Worm (Caenorhabditis elegans) whole organism, L3 larva: ENCODE data around the gene suf-1.

Experiments
- ZK546.5 ChIP-seq: sonication (generic microtip); optimal IDR thresholded peaks from 2 replicates; lab custom pipeline; 2017; ENCODE audit warnings: missing biosample characterization, missing genetic modification characterization
- ama-1 ChIP-seq: fragments of 150-350 bp; optimal IDR thresholded peaks from 2 replicates; lab custom pipeline; 2018
- ceh-16 ChIP-seq: sonication (generic microtip); optimal IDR thresholded peaks from 2 replicates; lab custom pipeline; 2017; ENCODE audit warnings: missing biosample characterization, missing genetic modification characterization
- daf-12 ChIP-seq: fragments of 150-350 bp; optimal IDR thresholded peaks from 2 replicates; lab custom pipeline; 2014; ENCODE audit warnings: missing biosample characterization, missing genetic modification reagents, missing genetic modification characterization
- egl-27 ChIP-seq: sonication (generic microtip); optimal IDR thresholded peaks from 4 replicates; lab custom pipeline; 2017; ENCODE audit warnings: missing biosample characterization, missing genetic modification reagents, missing genetic modification characterization
- egl-5 ChIP-seq: fragments of 150-350 bp; optimal IDR thresholded peaks from 2 replicates; lab custom pipeline; 2017; ENCODE audit warnings: missing biosample characterization, missing genetic modification reagents, missing genetic modification characterization, inconsistent platforms
- elt-2 ChIP-seq: sonication (generic microtip); optimal IDR thresholded peaks from 2 replicates; lab custom pipeline; 2016; ENCODE audit warnings: missing genetic modification reagents, mild to moderate bottlenecking, missing genetic modification characterization, missing compliant biosample characterization
- eor-1 ChIP-seq, 2 experiments: fragments of 150-350 bp; optimal IDR thresholded peaks; 2 replicates each; lab custom pipeline; 2014 to 2018; ENCODE audit warnings: missing biosample characterization in 2 of 2, missing genetic modification characterization in 2 of 2
- fkh-10 ChIP-seq: sonication (generic microtip); optimal IDR thresholded peaks from 2 replicates; lab custom pipeline; 2017; ENCODE audit warnings: missing biosample characterization, missing genetic modification reagents, missing genetic modification characterization
- jun-1 ChIP-seq: fragments of 150-350 bp; optimal IDR thresholded peaks from 2 replicates; lab custom pipeline; 2014; ENCODE audit warnings: missing biosample characterization, missing genetic modification reagents, missing genetic modification characterization
- lin-15B ChIP-seq: fragments of 150-350 bp; optimal IDR thresholded peaks from 2 replicates; lab custom pipeline; 2014; ENCODE audit warnings: missing biosample characterization, missing genetic modification characterization
- lin-39 ChIP-seq: fragments of 150-350 bp; optimal IDR thresholded peaks from 2 replicates; lab custom pipeline; 2018; ENCODE audit warnings: missing biosample characterization, missing genetic modification reagents, missing genetic modification characterization
- mml-1 ChIP-seq: fragments of 150-350 bp; sonication (generic microtip); optimal IDR thresholded peaks from 3 replicates; lab custom pipeline; 2014; ENCODE audit warnings: missing biosample characterization, missing genetic modification characterization
- nfya-1 ChIP-seq: sonication (generic microtip); optimal IDR thresholded peaks from 2 replicates; lab custom pipeline; 2017; ENCODE audit warnings: missing genetic modification characterization, mild to moderate bottlenecking, missing compliant biosample characterization, antibody characterized with exemption, moderate library complexity; ENCODE audit not compliant: insufficient read depth
- nhr-11 ChIP-seq: fragments of 150-350 bp; optimal IDR thresholded peaks from 2 replicates; lab custom pipeline; 2014; ENCODE audit warnings: missing biosample characterization, missing genetic modification characterization
- nhr-12 ChIP-seq: fragments of 150-350 bp; optimal IDR thresholded peaks from 2 replicates; lab custom pipeline; 2014; ENCODE audit warnings: missing biosample characterization, missing genetic modification characterization
- nhr-23 ChIP-seq: fragments of 150-350 bp; optimal IDR thresholded peaks from 2 replicates; lab custom pipeline; 2014; ENCODE audit warnings: missing biosample characterization, missing genetic modification reagents, missing genetic modification characterization
- nhr-25 ChIP-seq: sonication (generic microtip); optimal IDR thresholded peaks from 2 replicates; lab custom pipeline; 2017; ENCODE audit warnings: missing biosample characterization, missing genetic modification characterization
- nhr-28 ChIP-seq: fragments of 150-350 bp; optimal IDR thresholded peaks from 2 replicates; lab custom pipeline; 2014; ENCODE audit warnings: missing biosample characterization, missing genetic modification characterization
- nhr-43 ChIP-seq: sonication (generic microtip); optimal IDR thresholded peaks from 2 replicates; lab custom pipeline; 2016; ENCODE audit warnings: mild to moderate bottlenecking, missing genetic modification characterization, missing compliant biosample characterization; ENCODE audit not compliant: poor library complexity, severe bottlenecking
- nhr-67 ChIP-seq: fragments of 150-350 bp; optimal IDR thresholded peaks from 2 replicates; lab custom pipeline; 2014; ENCODE audit warnings: missing biosample characterization, missing genetic modification characterization
- nhr-76 ChIP-seq: fragments of 150-350 bp; sonication (generic microtip); optimal IDR thresholded peaks from 5 replicates; lab custom pipeline; 2014; ENCODE audit warnings: missing biosample characterization, missing genetic modification characterization
- pqm-1 ChIP-seq: fragments of 150-350 bp; optimal IDR thresholded peaks from 2 replicates; lab custom pipeline; 2017; ENCODE audit warnings: missing biosample characterization, missing genetic modification characterization, inconsistent platforms
- sea-2 ChIP-seq: fragments of 150-350 bp; sonication (generic microtip); optimal IDR thresholded peaks from 4 replicates; lab custom pipeline; 2014; ENCODE audit warnings: missing biosample characterization, missing genetic modification reagents, missing genetic modification characterization
- skn-1 ChIP-seq: fragments of 150-350 bp; optimal IDR thresholded peaks from 2 replicates; lab custom pipeline; 2014; ENCODE audit warnings: missing biosample characterization, missing genetic modification characterization
- snpc-4 ChIP-seq: fragments of 150-350 bp; optimal IDR thresholded peaks from 2 replicates; lab custom pipeline; 2014; ENCODE audit warnings: missing biosample characterization, missing genetic modification characterization
- unc-62 ChIP-seq: fragments of 150-350 bp; sonication (generic microtip); optimal IDR thresholded peaks from 4 replicates; lab custom pipeline; 2014; ENCODE audit warnings: missing biosample characterization, missing genetic modification reagents, missing genetic modification characterization
- zag-1 ChIP-seq: fragments of 150-350 bp; optimal IDR thresholded peaks from 2 replicates; lab custom pipeline; 2014; ENCODE audit warnings: missing biosample characterization, missing genetic modification characterization
- ztf-4 ChIP-seq: fragments of 150-350 bp; optimal IDR thresholded peaks from 2 replicates; lab custom pipeline; 2014; ENCODE audit warnings: missing biosample characterization, missing genetic modification characterization

The suf-1 gene

DNA sequence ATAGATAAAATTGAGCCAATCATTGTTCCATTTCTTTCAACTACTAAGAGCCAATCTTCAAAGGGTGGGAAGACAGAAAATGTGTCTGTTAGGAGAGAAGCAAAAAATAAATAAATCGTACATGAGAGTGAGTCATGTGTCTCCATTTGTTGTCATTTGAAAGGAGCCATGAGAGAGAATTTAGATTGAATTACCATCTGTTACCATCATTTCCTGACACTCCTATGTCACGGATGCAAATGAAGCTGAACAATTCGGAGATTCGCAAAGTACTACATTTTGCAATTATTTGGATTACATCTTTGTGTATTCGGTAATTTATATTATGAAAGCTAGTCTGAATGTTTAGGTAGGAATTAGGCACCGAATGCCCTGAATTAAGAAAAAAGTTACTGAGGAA is 15.2 kb upstream of the suf-1 start:
- TF ChIP-seq nfya-1 (tag; lab: Kevin White, UChicago) (no peak), eor-1 (tag; optimal IDR thresholded peaks at IDR 0.05; lab: Kevin White, UChicago) (no peak), daf-12 (tag; lab: Kevin White, UChicago) (no peak), nhr-76 (no peak), lin-15B (tag; lab: Kevin White, UChicago) (no peak), ztf-4 (tag; lab: Kevin White, UChicago) (no peak), unc-62 (no peak), nhr-12 (tag; lab: Kevin White, UChicago) (no peak), ZK546.5 (tag; lab: Kevin White, UChicago) (no peak)

ce11 chrII:8589227-8589626 is 14.4 kb upstream of the suf-1 start:
- TF ChIP-seq lin-39 (tag; lab: Kevin White, UChicago) (no peak), nfya-1 (tag; lab: Kevin White, UChicago) (peak; percentile 30), fkh-10 (GFP tag; lab: Kevin White, UChicago) (peak; percentile 47), egl-27 (tag; lab: Kevin White, UChicago) (no peak), unc-62 (no peak)
- TF ChIP-seq, all 47 proteins: peak for 2

DNA sequence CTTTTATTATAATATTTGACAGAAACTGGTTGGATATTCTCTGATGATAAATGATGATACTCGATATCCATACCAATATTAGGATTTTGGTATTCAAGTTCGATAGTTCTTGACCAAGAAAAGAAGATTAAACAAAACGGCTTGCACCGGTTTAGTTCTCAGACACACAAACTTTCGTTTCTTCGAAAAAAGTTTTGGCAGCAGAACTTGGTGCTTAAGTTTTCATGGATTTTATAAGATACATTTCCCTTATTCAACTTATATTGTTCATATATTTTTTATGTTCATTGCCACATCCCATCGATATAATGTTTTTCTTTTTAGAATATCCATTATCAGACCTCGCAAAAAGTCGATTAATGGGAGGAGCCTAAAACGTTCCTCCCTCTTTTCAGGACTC is 13.0 kb upstream of the suf-1 start, which contains the start of gene aptf-4:
Gene aptf-4, plus strand, starts transcription at position 301 of the 400 bp plus-strand sequence.
- TF ChIP-seq nhr-67 (no peak), elt-2 (tag; lab: Kevin White, UChicago) (no peak), lin-15B (tag; lab: Kevin White, UChicago) (no peak)

- TF ChIP-seq sea-2 (GFP tag; lab: Kevin White, UChicago) (no peak), egl-5 (no peak), pqm-1 (no peak)
- TF ChIP-seq, all 47 proteins: peak for 0
Measured at ce11 chrII:8593840-8594625, 9.6 kb upstream of the suf-1 start, which contains the start of gene aptf-3. TSS of gene aptf-3 (plus strand) at chrII:8594190.

ce11 chrII:8599214-8599613 is 4.4 kb upstream of the suf-1 start, which contains the start of gene F28C6.5:
TSS of gene F28C6.5 (plus strand) at chrII:8599514.
- no peak for TF ChIP-seq zag-1 (tag; lab: Kevin White, UChicago)
- no peak for TF ChIP-seq jun-1 (tag; lab: Kevin White, UChicago)
- TF ChIP-seq nhr-28 (tag; lab: Kevin White, UChicago): no peak
- TF ChIP-seq nfya-1 (tag; lab: Kevin White, UChicago): no peak
- TF ChIP-seq egl-27 (tag; lab: Kevin White, UChicago): no peak
- no peak for TF ChIP-seq nhr-25 (tag; lab: Kevin White, UChicago)
- no peak for TF ChIP-seq nhr-43 (tag; lab: Kevin White, UChicago)
- no peak for TF ChIP-seq sea-2 (GFP tag; lab: Kevin White, UChicago)
- TF ChIP-seq nhr-11: no peak
- TF ChIP-seq egl-5: no peak
- TF ChIP-seq nhr-23: no peak
- no peak for TF ChIP-seq skn-1 (tag; lab: Kevin White, UChicago)
- TF ChIP-seq, all 47 proteins: peak for 0

DNA sequence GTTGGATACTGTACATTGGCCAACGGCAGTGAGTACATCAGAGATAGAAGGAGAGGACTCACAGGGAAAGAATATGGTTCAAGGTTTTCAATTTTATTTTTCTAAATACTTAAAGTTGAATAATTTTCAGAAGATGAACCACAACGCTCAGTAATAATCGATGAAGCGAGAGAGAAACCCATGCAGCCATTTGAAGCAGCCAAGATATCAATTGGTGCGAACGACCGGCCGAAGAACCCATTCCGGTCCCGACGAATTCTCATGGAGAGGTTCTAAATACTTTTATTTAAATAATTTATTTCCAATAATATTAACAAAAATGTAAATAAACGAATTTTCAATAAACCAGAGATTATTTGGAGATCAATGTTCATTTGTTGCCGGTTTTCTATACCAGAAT is 3.5 kb upstream of the suf-1 start, which contains the start of gene pigg-1:
Gene pigg-1, minus strand, starts transcription at position 101 of the 400 bp plus-strand sequence.
- TF ChIP-seq eor-1 (tag; optimal IDR thresholded peaks at IDR 0.05; lab: Kevin White, UChicago) (no peak), egl-27 (tag; lab: Kevin White, UChicago) (no peak), nhr-25 (tag; lab: Kevin White, UChicago) (no peak)

- TF ChIP-seq nfya-1 (tag; lab: Kevin White, UChicago) (peak; percentile 81), nhr-23 (peak; percentile 69), ceh-16 (no peak), mml-1 (tag; lab: Kevin White, UChicago) (no peak), nhr-25 (tag; lab: Kevin White, UChicago) (peak; percentile 28), snpc-4 (peak; percentile 90), elt-2 (tag; lab: Kevin White, UChicago) (peak; percentile 35), lin-15B (tag; lab: Kevin White, UChicago) (peak; percentile 76), ama-1 (no peak), jun-1 (tag; lab: Kevin White, UChicago) (peak; percentile 42), egl-5 (peak; percentile 62), lin-39 (tag; lab: Kevin White, UChicago) (peak; percentile 74), nhr-76 (no peak)
Measured at ce11 chrII:8602337-8602944, 1.2 kb upstream of the suf-1 start, which contains the start of the genes cpf-1 and rpl-26. TSS of gene cpf-1 (minus strand) at chrII:8602440. TSS of gene rpl-26 (plus strand) at chrII:8602785.
